Worm (Caenorhabditis elegans) whole organism, mixed stage, embryonic: Measurements from ENCODE around the gene frpr-11.
"Not testable (repeated sequence)": the region's sequence is repeated elsewhere in the genome, so short reads cannot be mapped to it uniquely, and the experiment has no call there.

Source experiments
- bed-3 ChIP-seq: fragments of 200-800 bp; sonication (Bioruptor generic); optimal IDR thresholded peaks from 3 replicates; lab custom pipeline; 2018; ENCODE audit warnings: mild to moderate bottlenecking, missing genetic modification characterization, moderate library complexity, missing compliant biosample characterization
- blmp-1 ChIP-seq: fragments of 150-350 bp; optimal IDR thresholded peaks from 2 replicates; lab custom pipeline; 2014; ENCODE audit warnings: missing biosample characterization, missing genetic modification characterization
- ceh-39 ChIP-seq: fragments of 150-350 bp; optimal IDR thresholded peaks from 2 replicates; lab custom pipeline; 2014; ENCODE audit warnings: missing biosample characterization, missing genetic modification characterization
- ceh-43 ChIP-seq: fragments of 200-800 bp; sonication (Bioruptor generic); optimal IDR thresholded peaks from 2 replicates; lab custom pipeline; 2018; ENCODE audit warnings: mild to moderate bottlenecking, missing genetic modification characterization, moderate library complexity, missing compliant biosample characterization
- ceh-83 ChIP-seq: fragments of 200-800 bp; sonication (Bioruptor generic); optimal IDR thresholded peaks from 2 replicates; lab custom pipeline; 2018; ENCODE audit warnings: mild to moderate bottlenecking, missing genetic modification characterization, missing compliant biosample characterization
- ces-1 ChIP-seq: fragments of 150-350 bp; optimal IDR thresholded peaks from 2 replicates; lab custom pipeline; 2014; ENCODE audit warnings: missing biosample characterization, missing genetic modification reagents, missing genetic modification characterization
- drap-1 ChIP-seq: fragments of 200-800 bp; sonication (Bioruptor generic); optimal IDR thresholded peaks from 3 replicates; lab custom pipeline; 2018; ENCODE audit warnings: mild to moderate bottlenecking, missing genetic modification characterization, missing compliant biosample characterization
- elt-1 ChIP-seq: sonication (generic microtip); optimal IDR thresholded peaks from 2 replicates; lab custom pipeline; 2017; ENCODE audit warnings: missing genetic modification characterization, mild to moderate bottlenecking, missing compliant biosample characterization, antibody characterized with exemption, moderate library complexity, borderline replicate concordance; ENCODE audit not compliant: insufficient read depth
- elt-3 ChIP-seq: fragments of 150-350 bp; optimal IDR thresholded peaks from 2 replicates; lab custom pipeline; 2014; ENCODE audit warnings: missing biosample characterization, missing genetic modification characterization
- flh-1 ChIP-seq: fragments of 200-800 bp; sonication (Bioruptor generic); optimal IDR thresholded peaks from 2 replicates; lab custom pipeline; 2018; ENCODE audit warnings: mild to moderate bottlenecking, missing genetic modification characterization, moderate library complexity, missing compliant biosample characterization
- ham-2 ChIP-seq: fragments of 200-800 bp; sonication (Bioruptor generic); optimal IDR thresholded peaks from 2 replicates; lab custom pipeline; 2018; ENCODE audit warnings: mild to moderate bottlenecking, missing genetic modification characterization, missing compliant biosample characterization
- hlh-1 ChIP-seq: fragments of 150-350 bp; optimal IDR thresholded peaks from 2 replicates; lab custom pipeline; 2014; ENCODE audit warnings: missing biosample characterization, missing genetic modification reagents, missing genetic modification characterization
- lin-13 ChIP-seq: fragments of 150-350 bp; optimal IDR thresholded peaks from 2 replicates; lab custom pipeline; 2014; ENCODE audit warnings: missing biosample characterization, missing genetic modification characterization
- lin-32 ChIP-seq: fragments of 200-800 bp; sonication (Bioruptor generic); optimal IDR thresholded peaks from 2 replicates; lab custom pipeline; 2018; ENCODE audit warnings: mild to moderate bottlenecking, missing genetic modification characterization, missing compliant biosample characterization
- lsy-2 ChIP-seq: fragments of 150-350 bp; optimal IDR thresholded peaks from 2 replicates; lab custom pipeline; 2014; ENCODE audit warnings: missing biosample characterization, missing genetic modification characterization
- mab-5 ChIP-seq: fragments of 150-350 bp; optimal IDR thresholded peaks from 2 replicates; lab custom pipeline; 2014; ENCODE audit warnings: missing biosample characterization, missing genetic modification characterization
- mep-1 ChIP-seq: fragments of 150-350 bp; optimal IDR thresholded peaks from 2 replicates; lab custom pipeline; 2017; ENCODE audit warnings: missing biosample characterization, missing genetic modification reagents, missing genetic modification characterization, inconsistent platforms
- mls-2 ChIP-seq: sonication (generic microtip); optimal IDR thresholded peaks from 2 replicates; lab custom pipeline; 2016; ENCODE audit warnings: mild to moderate bottlenecking, missing genetic modification characterization, moderate library complexity, missing compliant biosample characterization
- nhr-12 ChIP-seq: fragments of 150-350 bp; optimal IDR thresholded peaks from 2 replicates; lab custom pipeline; 2014; ENCODE audit warnings: missing biosample characterization, missing genetic modification characterization
- nhr-2 ChIP-seq: fragments of 150-350 bp; optimal IDR thresholded peaks from 2 replicates; lab custom pipeline; 2014; ENCODE audit warnings: missing biosample characterization, missing genetic modification characterization
- nhr-237 ChIP-seq: fragments of 150-350 bp; optimal IDR thresholded peaks from 2 replicates; lab custom pipeline; 2014; ENCODE audit warnings: missing biosample characterization, missing genetic modification characterization
- nhr-28 ChIP-seq: fragments of 150-350 bp; optimal IDR thresholded peaks from 2 replicates; lab custom pipeline; 2014; ENCODE audit warnings: missing biosample characterization, missing genetic modification characterization
- nhr-76 ChIP-seq: sonication (generic microtip); optimal IDR thresholded peaks from 2 replicates; lab custom pipeline; 2017; ENCODE audit warnings: missing biosample characterization, missing genetic modification characterization
- pha-4 ChIP-seq: fragments of 150-350 bp; optimal IDR thresholded peaks from 2 replicates; lab custom pipeline; 2018; ENCODE audit warnings: missing biosample characterization, missing genetic modification reagents, missing genetic modification characterization
- sem-2 ChIP-seq: fragments of 200-800 bp; sonication (Bioruptor generic); optimal IDR thresholded peaks from 2 replicates; lab custom pipeline; 2018; ENCODE audit warnings: mild to moderate bottlenecking, missing genetic modification characterization, missing compliant biosample characterization
- snpc-4 ChIP-seq: fragments of 150-350 bp; optimal IDR thresholded peaks from 2 replicates; lab custom pipeline; 2014; ENCODE audit warnings: missing biosample characterization, missing genetic modification characterization
- sptf-1 ChIP-seq: sonication (generic microtip); optimal IDR thresholded peaks from 2 replicates; lab custom pipeline; 2017; ENCODE audit warnings: mild to moderate bottlenecking, missing genetic modification characterization, moderate library complexity, missing compliant biosample characterization
- tbx-8 ChIP-seq: fragments of 200-800 bp; sonication (Bioruptor generic); optimal IDR thresholded peaks from 2 replicates; lab custom pipeline; 2018; ENCODE audit warnings: mild to moderate bottlenecking, missing genetic modification characterization, moderate library complexity, missing compliant biosample characterization
- unc-120 ChIP-seq: sonication (generic microtip); optimal IDR thresholded peaks from 2 replicates; lab custom pipeline; 2017; ENCODE audit warnings: missing genetic modification characterization, missing compliant biosample characterization; ENCODE audit not compliant: poor library complexity, severe bottlenecking
- unc-39 ChIP-seq: fragments of 150-350 bp; optimal IDR thresholded peaks from 2 replicates; lab custom pipeline; 2014; ENCODE audit warnings: missing biosample characterization, missing genetic modification characterization
- unc-62 ChIP-seq: fragments of 150-350 bp; optimal IDR thresholded peaks from 2 replicates; lab custom pipeline; 2014; ENCODE audit warnings: missing biosample characterization, missing genetic modification reagents, missing genetic modification characterization
- zip-8 ChIP-seq: fragments of 150-350 bp; optimal IDR thresholded peaks from 2 replicates; lab custom pipeline; 2014; ENCODE audit warnings: missing biosample characterization, missing genetic modification characterization
- ztf-11 ChIP-seq: fragments of 150-350 bp; optimal IDR thresholded peaks from 2 replicates; lab custom pipeline; 2014; ENCODE audit warnings: missing biosample characterization, missing genetic modification characterization

frpr-11 gene

ce11 chrV:8906896-8907295 is at the start of gene frpr-11:
Gene frpr-11 (plus strand): TSS chrV:8907196.
- TF ChIP-seq nhr-76 (tag; lab: Kevin White, UChicago) (no peak), mep-1 (tag; lab: Kevin White, UChicago) (no peak), ceh-83 (GFP tag; lab: Kevin White, UChicago) (no peak), ham-2 (GFP tag; lab: Kevin White, UChicago) (no peak), nhr-2 (tag; lab: Kevin White, UChicago) (no peak), nhr-12 (tag; lab: Kevin White, UChicago) (no peak), unc-120 (tag; lab: Kevin White, UChicago) (no peak), tbx-8 (GFP tag; lab: Kevin White, UChicago) (no peak), sem-2 (GFP tag; lab: Kevin White, UChicago) (no peak), nhr-237 (tag; lab: Kevin White, UChicago) (no peak), ceh-43 (GFP tag; lab: Kevin White, UChicago) (no peak), mls-2 (tag; lab: Kevin White, UChicago) (no peak), ceh-39 (tag; lab: Kevin White, UChicago) (no peak), pha-4 (tag; lab: Kevin White, UChicago) (no peak), elt-1 (no peak), lsy-2 (tag; lab: Kevin White, UChicago) (no peak), ztf-11 (tag; lab: Kevin White, UChicago) (no peak)

ce11 chrV:8861949-8862348 is 45.0 kb upstream of the frpr-11 start, which contains the start of gene F07B7.12:
Gene F07B7.12 (minus strand): TSS chrV:8862049.
- not testable (repeated sequence) for TF ChIP-seq mab-5, elt-3, nhr-76 (tag; lab: Kevin White, UChicago)

- TF ChIP-seq ceh-39, zip-8, nhr-2 (tag; lab: Kevin White, UChicago): not testable (repeated sequence)
Observed at ce11 chrV:8897942-8898419, 9.0 kb upstream of the frpr-11 start, which contains the start of the genes his-17 and his-18. Gene his-17 (minus strand): TSS chrV:8897992. Gene his-18 (plus strand): TSS chrV:8898228.

ce11 chrV:8898756-8899155 is 8.2 kb upstream of the frpr-11 start, which contains the start of gene frpr-13:
Gene frpr-13 (plus strand): TSS chrV:8899056.
- TF ChIP-seq sptf-1, result no peak
- TF ChIP-seq nhr-28, result no peak
- no peak for TF ChIP-seq lin-32 (GFP tag; lab: Kevin White, UChicago)
- no peak for TF ChIP-seq blmp-1 (tag; lab: Kevin White, UChicago)
- TF ChIP-seq bed-3, result no peak
- TF ChIP-seq lsy-2 (tag; lab: Kevin White, UChicago), result no peak
- no peak for TF ChIP-seq ztf-11 (tag; lab: Kevin White, UChicago)
- TF ChIP-seq lin-13 (tag; lab: Kevin White, UChicago), result no peak
- TF ChIP-seq, all 35 proteins: peak for 0

- TF ChIP-seq snpc-4 (tag; lab: Kevin White, UChicago) (no peak), hlh-1 (tag; lab: Kevin White, UChicago) (no peak), mep-1 (tag; lab: Kevin White, UChicago) (no peak), nhr-28 (no peak), unc-62 (GFP tag; lab: Kevin White, UChicago) (no peak), drap-1 (GFP tag; lab: Kevin White, UChicago) (no peak), flh-1 (no peak), unc-120 (tag; lab: Kevin White, UChicago) (no peak), mls-2 (tag; lab: Kevin White, UChicago) (no peak), mab-5 (tag; lab: Kevin White, UChicago) (no peak), ces-1 (GFP tag; lab: Kevin White, UChicago) (no peak), unc-39 (tag; lab: Kevin White, UChicago) (no peak), lin-13 (tag; lab: Kevin White, UChicago) (no peak), nhr-12 (tag; lab: Kevin White, UChicago) (no peak)
Observed at ce11 chrV:8902697-8903096, 4.3 kb upstream of the frpr-11 start, which contains the start of gene frpr-12. Gene frpr-12 (plus strand): TSS chrV:8902997.
